Fruit fly (Drosophila melanogaster) S2 (cell line): Measurements from ENCODE around the gene CG33181.

Source experiments
- CG8478 ChIP-seq: fragments of >200 bp; optimal IDR thresholded peaks from 2 replicates; lab custom pipeline; 2018
- CTCF ChIP-seq, 2 experiments: fragments of >200 bp; optimal IDR thresholded peaks; 2 replicates each; lab custom pipeline; 2018

CG33181 gene

DNA sequence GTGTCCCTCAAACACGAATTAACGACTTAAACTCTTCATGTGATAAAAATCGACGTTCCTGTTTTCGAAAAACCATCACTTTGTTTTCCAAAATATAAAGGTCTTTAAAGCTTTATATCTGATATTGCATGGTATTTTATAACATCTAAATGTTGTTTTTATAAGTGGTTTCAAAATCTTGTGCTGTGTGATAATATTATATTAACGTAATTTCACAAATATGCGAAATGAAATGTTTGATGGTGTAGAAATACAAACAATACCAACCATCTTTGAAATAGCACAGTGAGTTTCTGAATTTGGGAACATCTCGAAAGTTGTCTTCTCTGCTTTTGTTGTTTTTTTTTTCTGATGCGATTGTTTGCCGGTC lies 1.8 kb downstream of the CG33181 start:
- TF ChIP-seq CTCF (optimal IDR thresholded peaks at IDR 0.05; lab: Kevin White, UChicago) (no peak), CG8478 (lab: Kevin White, UChicago) (no peak)

DNA sequence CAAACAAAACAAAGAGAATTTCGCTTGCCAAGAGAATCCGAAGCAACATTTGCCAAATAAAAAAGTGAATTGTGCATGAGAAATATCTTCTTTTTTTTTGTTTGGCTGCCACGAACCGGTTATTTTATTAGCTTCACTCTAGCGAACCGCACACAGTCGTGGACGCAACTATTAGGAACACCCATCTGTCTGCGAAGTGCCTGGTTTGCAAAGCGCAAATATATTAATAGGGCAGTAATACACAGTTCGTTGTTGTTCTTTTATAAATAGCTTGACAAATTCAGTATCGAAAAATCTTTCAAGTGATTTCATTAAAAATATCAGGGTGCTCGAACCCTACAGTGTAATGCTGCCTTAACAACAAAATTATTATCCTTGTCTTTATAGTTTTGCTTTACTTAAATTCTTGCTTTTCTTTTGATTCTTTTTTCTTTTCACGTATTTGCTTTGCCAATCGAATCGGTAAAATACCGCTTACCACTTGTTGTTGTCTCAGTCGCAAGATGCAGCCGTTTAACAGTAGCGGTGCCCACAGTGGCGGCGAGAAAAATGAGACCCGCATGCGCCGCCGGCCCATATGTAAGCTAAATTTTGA lies 2.4 kb downstream of the CG33181 start:
- TF ChIP-seq CG8478 (lab: Kevin White, UChicago) = no peak
- TF ChIP-seq CTCF (optimal IDR thresholded peaks at IDR 0.05; lab: Kevin White, UChicago) = no peak

- TF ChIP-seq CTCF (optimal IDR thresholded peaks at IDR 0.05; lab: Kevin White, UChicago) (no peak), CG8478 (lab: Kevin White, UChicago) (no peak)
Observed at dm6 chrX:8492849-8493248, 3.7 kb downstream of the CG33181 start.

DNA sequence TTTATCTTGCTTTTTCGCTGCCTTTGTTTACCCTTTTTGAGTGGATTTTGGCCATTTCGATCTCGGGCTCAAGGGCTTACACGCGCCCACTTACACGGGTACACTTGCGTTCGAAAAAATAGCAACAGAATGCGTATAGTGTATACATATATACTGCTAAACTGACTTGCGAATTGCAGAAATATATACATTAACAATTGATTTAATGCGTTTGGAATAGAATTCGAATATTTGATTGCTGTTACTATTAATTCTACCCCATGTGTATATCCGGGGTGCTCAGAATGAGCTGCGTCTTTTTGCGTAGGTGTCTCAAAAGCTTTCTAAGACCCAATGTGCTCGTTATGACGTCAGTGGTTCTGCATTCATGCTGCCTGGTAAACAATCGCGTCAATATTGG lies 4.3 kb downstream of the CG33181 start:
- no peak for TF ChIP-seq CTCF (optimal IDR thresholded peaks at IDR 0.05; lab: Kevin White, UChicago)
- no peak for TF ChIP-seq CG8478 (lab: Kevin White, UChicago)

DNA sequence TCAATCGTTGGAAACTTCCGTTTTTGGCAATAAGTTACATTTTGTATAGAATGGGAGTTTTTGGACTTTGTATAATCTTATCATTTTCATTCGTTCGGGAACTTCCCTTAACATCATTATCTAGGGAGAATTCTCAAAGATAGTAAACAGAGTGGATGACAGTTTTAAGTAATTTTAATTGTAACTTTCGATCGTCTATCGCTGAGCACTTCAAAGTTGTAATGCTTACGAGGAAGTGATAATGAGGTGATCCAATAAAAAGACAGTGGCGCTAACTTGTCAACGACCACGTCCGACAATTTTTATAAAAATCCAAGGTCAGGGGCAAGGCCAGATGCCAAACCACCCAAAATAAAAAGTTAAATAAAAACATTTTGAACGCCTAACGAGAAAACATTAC lies 7.2 kb downstream of the CG33181 start:
- TF ChIP-seq CG8478 (lab: Kevin White, UChicago) = no peak

- TF ChIP-seq CTCF (optimal IDR thresholded peaks at IDR 0.05; lab: Kevin White, UChicago) (no peak), CG8478 (lab: Kevin White, UChicago) (no peak)
Observed at dm6 chrX:8497604-8498232, 8.6 kb downstream of the CG33181 start.

dm6 chrX:8499151-8499550 lies 10.0 kb downstream of the CG33181 start:
- TF ChIP-seq CTCF (optimal IDR thresholded peaks at IDR 0.05; lab: Kevin White, UChicago) = no peak

- TF ChIP-seq CTCF (optimal IDR thresholded peaks at IDR 0.05; lab: Kevin White, UChicago) = no peak
- TF ChIP-seq CG8478 (lab: Kevin White, UChicago) = no peak
Observed at dm6 chrX:8501374-8501773, 12.2 kb downstream of the CG33181 start.

- no peak for TF ChIP-seq CTCF (optimal IDR thresholded peaks at IDR 0.05; lab: Kevin White, UChicago)
- TF ChIP-seq CG8478 (lab: Kevin White, UChicago) = no peak
Observed at dm6 chrX:8502053-8502452, 12.9 kb downstream of the CG33181 start.

- TF ChIP-seq CTCF (optimal IDR thresholded peaks at IDR 0.05; lab: Kevin White, UChicago) = no peak
- TF ChIP-seq CG8478 (lab: Kevin White, UChicago) = no peak
Observed at dm6 chrX:8505023-8505604, 16.0 kb downstream of the CG33181 start.

DNA sequence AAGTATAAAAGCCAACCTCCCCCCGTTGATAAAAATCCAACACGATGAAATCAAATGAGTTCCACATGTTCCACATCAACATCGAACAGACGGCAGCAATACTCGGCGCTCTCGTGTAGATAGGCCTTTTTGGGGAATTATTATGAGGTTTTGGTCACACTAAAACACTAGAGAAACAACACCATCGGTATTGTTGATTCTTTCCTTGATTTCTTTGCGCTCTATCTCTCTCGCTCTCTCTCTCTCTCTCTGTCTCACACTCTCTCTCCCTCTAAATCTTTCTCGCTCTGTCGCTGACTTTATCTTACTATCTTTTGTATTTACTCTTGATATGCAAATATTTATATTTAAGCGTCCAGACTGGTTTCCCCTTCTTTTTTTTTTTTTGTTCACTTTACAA lies 21.6 kb downstream of the CG33181 start:
- TF ChIP-seq CTCF (optimal IDR thresholded peaks at IDR 0.05; lab: Kevin White, UChicago) (no peak), CG8478 (lab: Kevin White, UChicago) (no peak)

- no peak for TF ChIP-seq CG8478 (lab: Kevin White, UChicago)
- TF ChIP-seq CTCF (optimal IDR thresholded peaks at IDR 0.05; lab: Kevin White, UChicago) = no peak
Observed at dm6 chrX:8512251-8512650, 23.1 kb downstream of the CG33181 start.

DNA sequence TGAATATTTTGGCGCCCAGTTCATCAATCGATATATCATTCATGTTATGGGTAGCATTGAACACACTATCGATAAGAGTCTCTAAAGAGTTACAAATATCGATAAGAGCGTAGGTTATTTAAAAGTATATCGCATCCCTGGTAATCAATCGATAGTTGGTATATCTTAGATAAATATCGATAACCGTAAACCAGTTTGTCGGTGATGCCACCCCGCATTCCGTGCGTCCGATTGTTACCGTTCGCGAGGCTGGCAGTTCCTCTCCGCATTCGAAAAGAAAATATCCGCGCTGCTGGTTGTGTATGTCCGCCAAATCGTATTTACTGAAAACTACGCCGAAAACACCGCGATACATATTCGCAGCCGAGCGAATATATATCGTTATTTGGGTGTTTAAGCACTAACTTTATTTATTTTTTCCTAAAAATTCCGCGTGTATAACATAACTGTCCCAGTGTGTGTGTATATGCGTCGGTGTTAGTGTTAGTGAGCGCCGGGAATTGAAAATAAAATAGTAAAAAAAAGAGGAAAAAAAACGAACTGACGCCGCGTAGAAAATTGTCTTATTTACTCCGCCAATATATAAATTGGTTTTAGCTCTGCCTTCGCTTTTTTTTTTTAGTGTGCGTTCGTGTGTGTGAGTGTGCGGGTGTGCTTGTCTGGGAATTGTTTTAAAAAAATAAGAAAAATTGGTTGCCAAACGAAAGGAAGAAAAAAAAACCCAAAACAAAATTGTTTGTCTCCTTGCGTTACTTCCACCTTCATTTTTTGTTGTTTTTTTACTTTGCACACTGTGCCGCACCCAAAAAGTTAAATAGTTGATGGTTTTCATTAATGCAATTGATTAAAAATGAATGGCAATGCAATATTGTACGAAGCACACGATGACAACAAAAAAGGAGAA lies 28.2 kb downstream of the CG33181 start, which contains the start of gene Nrg:
Gene Nrg, plus strand, starts transcription at position 253 of the 904 bp plus-strand sequence.
- TF ChIP-seq CG8478 (lab: Kevin White, UChicago) (no peak), CTCF (optimal IDR thresholded peaks at IDR 0.05; lab: Kevin White, UChicago) (peak; percentile 31 to 46)

DNA sequence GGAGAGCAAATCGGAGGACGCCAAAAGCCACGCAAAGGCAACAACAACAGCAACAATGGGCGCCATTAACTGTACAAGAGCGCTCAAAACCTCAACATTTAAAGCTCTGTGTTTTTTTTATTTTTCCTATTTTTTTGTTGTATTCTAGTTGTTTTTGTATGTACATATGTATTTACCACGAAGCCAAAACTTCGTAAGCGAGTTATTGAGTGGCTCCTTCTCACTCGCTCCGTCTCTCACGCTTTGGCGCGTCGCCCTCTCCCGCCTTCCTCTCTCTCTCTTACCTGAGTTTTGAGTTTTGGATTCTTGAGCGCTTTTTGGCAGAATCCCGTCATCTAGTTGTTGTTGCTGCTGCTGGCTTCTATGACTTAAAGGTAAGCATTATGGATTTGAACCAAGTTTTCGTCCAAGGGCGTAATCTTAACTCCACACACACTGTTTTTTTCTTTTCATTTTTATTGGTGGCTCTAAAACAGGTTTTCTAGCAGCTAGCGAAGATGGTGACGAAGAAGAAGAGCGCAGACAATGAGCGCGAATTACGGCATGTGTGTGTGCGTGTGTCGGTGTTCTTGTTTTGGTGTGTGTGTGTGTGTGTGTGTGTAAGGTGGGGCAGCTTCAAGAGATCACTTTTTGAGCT lies 29.0 kb downstream of the CG33181 start:
- no peak for TF ChIP-seq CG8478 (lab: Kevin White, UChicago)
- no peak for TF ChIP-seq CTCF (optimal IDR thresholded peaks at IDR 0.05; lab: Kevin White, UChicago)
